Fruit fly (Drosophila melanogaster): Measurements from ENCODE around the gene CG45075.

- TF ChIP-seq Lpt (GFP tag; optimal IDR thresholded peaks at IDR 0.05) (no peak), CG6854 (GFP tag; optimal IDR thresholded peaks at IDR 0.05) (no peak), Hr38 (GFP tag; optimal IDR thresholded peaks at IDR 0.05) (no peak), CG11294 (GFP tag; IDR thresholded peaks at IDR 0.05) (no peak), Smox (GFP tag; optimal IDR thresholded peaks at IDR 0.05) (no peak), CG34406 (GFP tag; optimal IDR thresholded peaks at IDR 0.05) (no peak), lz (GFP tag; optimal IDR thresholded peaks at IDR 0.05) (no peak)
Measured at dm6 chr2L:6118212-6118611, 27.0 kb downstream of the CG45075 start, which contains the start of gene CG31642.

All from whole organism, prepupa.